Worm (Caenorhabditis elegans): ENCODE results near the gene unc-41.
A peak's percentile ranks its signal among the peaks of the same experiment; 100 is the strongest.
"Not testable (repeated sequence)": the region's sequence is repeated elsewhere in the genome, so short reads cannot be mapped to it uniquely, and the experiment has no call there.

Gene unc-41

ce11 chrV:10012639-10013038, 36.6 kb upstream of the unc-41 start:
- no peak for TF ChIP-seq blmp-1 (tag; optimal IDR thresholded peaks at IDR 0.05)
- no peak for TF ChIP-seq nhr-2 (tag; optimal IDR thresholded peaks at IDR 0.05)
- TF ChIP-seq elt-3 (tag; optimal IDR thresholded peaks at IDR 0.05): peak; percentile 38
- TF ChIP-seq hlh-1 (tag; optimal IDR thresholded peaks at IDR 0.05): no peak

DNA sequence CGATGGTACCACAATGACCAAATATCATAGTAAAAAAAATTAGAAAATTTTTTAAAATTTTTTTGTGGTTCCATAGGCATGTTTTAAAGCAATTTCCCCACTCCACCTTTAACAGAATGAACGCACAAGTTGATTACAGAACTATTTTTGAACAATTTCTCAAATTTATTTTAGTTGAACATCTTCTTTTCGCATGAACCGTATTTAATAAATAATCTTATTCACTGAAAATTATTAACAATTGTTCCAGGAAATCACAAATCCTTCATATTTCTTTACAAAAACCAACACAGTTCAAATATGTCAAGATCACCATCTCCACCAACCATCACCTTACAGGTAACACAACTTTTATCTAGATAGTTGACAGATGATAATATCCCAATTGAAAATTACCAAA, 35.6 kb upstream of the unc-41 start, which contains the start of gene lea-1:
Gene lea-1, plus strand, starts transcription at position 301 of the 400 bp plus-strand sequence.
- TF ChIP-seq ham-2 (GFP tag; optimal IDR thresholded peaks at IDR 0.05) (no peak), ceh-83 (GFP tag; optimal IDR thresholded peaks at IDR 0.05) (no peak), ztf-11 (tag; optimal IDR thresholded peaks at IDR 0.05) (no peak), lin-13 (tag; optimal IDR thresholded peaks at IDR 0.05) (no peak), nhr-12 (tag; optimal IDR thresholded peaks at IDR 0.05) (no peak), ces-1 (GFP tag; optimal IDR thresholded peaks at IDR 0.05) (no peak)

- no peak for TF ChIP-seq unc-62 (GFP tag; optimal IDR thresholded peaks at IDR 0.05)
- no peak for TF ChIP-seq nhr-2 (tag; optimal IDR thresholded peaks at IDR 0.05)
- TF ChIP-seq lsy-2 (tag; optimal IDR thresholded peaks at IDR 0.05): no peak
- peak; percentile 95 for TF ChIP-seq zip-8 (tag; optimal IDR thresholded peaks at IDR 0.05)
- TF ChIP-seq mls-2 (tag; optimal IDR thresholded peaks at IDR 0.05): no peak
- no peak for TF ChIP-seq flh-1 (GFP tag; optimal IDR thresholded peaks at IDR 0.05)
- no peak for TF ChIP-seq elt-3 (tag; optimal IDR thresholded peaks at IDR 0.05)
Observed at ce11 chrV:10007484-10007883, 31.4 kb upstream of the unc-41 start.

DNA sequence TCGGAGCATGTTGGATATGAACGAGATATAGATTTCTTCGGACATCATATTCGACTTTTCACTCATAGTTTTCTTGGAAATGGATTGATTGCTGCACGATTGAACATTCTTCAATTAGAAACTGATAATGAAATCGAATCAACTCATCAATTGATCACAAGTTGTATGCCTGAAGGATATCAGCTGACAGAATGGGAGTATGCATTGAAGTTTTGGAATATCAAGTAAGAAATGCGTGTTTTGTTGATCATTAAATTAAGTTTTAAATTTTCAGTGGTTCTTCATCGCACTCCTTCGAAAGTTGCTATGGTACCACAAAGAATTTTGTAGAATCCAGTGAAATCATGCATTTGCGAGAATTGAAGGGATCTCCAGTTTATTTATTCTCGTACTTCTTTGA, 30.3 kb upstream of the unc-41 start:
- TF ChIP-seq elt-3 (tag; optimal IDR thresholded peaks at IDR 0.05) (no peak), pha-4 (tag; optimal IDR thresholded peaks at IDR 0.05) (no peak), ham-2 (GFP tag; optimal IDR thresholded peaks at IDR 0.05) (no peak), blmp-1 (tag; optimal IDR thresholded peaks at IDR 0.05) (no peak), M03D4.4 (tag; optimal IDR thresholded peaks at IDR 0.05) (no peak), ceh-39 (tag; optimal IDR thresholded peaks at IDR 0.05) (no peak)

DNA sequence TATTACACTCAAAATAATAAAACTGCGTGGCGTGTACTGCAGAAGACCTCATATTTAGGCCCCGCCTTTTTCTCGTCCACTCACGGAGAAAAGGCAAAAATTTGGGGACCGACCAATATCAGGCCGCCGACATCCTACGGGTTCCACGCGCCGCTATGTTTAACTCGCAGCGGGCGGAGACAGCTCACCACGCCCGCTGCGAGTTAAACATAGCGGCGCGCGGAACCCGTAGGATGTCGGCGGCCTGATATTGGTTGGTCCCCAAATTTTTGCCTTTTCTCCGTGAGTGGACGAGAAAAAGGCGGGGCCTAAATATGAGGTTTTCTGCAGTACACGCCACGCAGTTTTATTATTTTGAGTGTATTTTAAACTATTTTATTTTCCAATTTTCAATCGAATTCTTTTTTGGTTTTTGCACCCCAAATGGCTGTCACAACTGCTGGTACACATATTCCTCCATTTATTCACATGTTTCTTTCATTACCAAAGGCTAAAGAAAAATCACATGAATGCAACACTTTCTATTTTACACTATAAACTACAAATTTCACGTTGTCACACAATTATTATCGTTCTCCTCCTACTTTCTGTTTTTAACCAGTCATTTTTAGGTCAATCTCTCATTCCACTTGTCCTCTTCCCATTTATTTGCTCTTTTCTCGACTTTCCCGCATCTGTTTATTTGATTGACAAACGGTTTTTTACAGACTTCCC, 28.2 kb upstream of the unc-41 start, which contains the start of gene uda-1:
Gene uda-1, plus strand, starts transcription at position 708 of the 714 bp plus-strand sequence.
- TF ChIP-seq ham-2 (GFP tag; optimal IDR thresholded peaks at IDR 0.05); lsy-2 (tag; optimal IDR thresholded peaks at IDR 0.05); ztf-11 (tag; optimal IDR thresholded peaks at IDR 0.05): not testable (repeated sequence)

ce11 chrV:10003315-10003969, 27.4 kb upstream of the unc-41 start:
- TF ChIP-seq flh-1 (GFP tag; optimal IDR thresholded peaks at IDR 0.05) (no peak), lsy-2 (tag; optimal IDR thresholded peaks at IDR 0.05) (peak; percentile 26), unc-62 (GFP tag; optimal IDR thresholded peaks at IDR 0.05) (no peak), zip-8 (tag; optimal IDR thresholded peaks at IDR 0.05) (no peak), drap-1 (GFP tag; optimal IDR thresholded peaks at IDR 0.05) (no peak), ces-1 (GFP tag; optimal IDR thresholded peaks at IDR 0.05) (peak; percentile 45), ceh-83 (GFP tag; optimal IDR thresholded peaks at IDR 0.05) (no peak), lin-13 (tag; optimal IDR thresholded peaks at IDR 0.05) (no peak), M03D4.4 (tag; optimal IDR thresholded peaks at IDR 0.05) (no peak), snpc-4 (tag; optimal IDR thresholded peaks at IDR 0.05) (no peak), mab-5 (tag; optimal IDR thresholded peaks at IDR 0.05) (no peak), unc-120 (tag; optimal IDR thresholded peaks at IDR 0.05; ENCODE audit: poor library complexity, severe bottlenecking) (peak; percentile 62), unc-39 (tag; optimal IDR thresholded peaks at IDR 0.05) (no peak), mep-1 (tag; optimal IDR thresholded peaks at IDR 0.05) (peak; percentile 3), elt-1 (tag; optimal IDR thresholded peaks at IDR 0.05; ENCODE audit: borderline replicate concordance, insufficient read depth) (no peak), sptf-1 (tag; optimal IDR thresholded peaks at IDR 0.05) (no peak), ceh-39 (tag; optimal IDR thresholded peaks at IDR 0.05) (no peak), nhr-28 (tag; optimal IDR thresholded peaks at IDR 0.05) (no peak), tbx-8 (GFP tag; optimal IDR thresholded peaks at IDR 0.05) (no peak)
